Fruit fly (Drosophila melanogaster): ENCODE results near the gene PlexB.

DNA sequence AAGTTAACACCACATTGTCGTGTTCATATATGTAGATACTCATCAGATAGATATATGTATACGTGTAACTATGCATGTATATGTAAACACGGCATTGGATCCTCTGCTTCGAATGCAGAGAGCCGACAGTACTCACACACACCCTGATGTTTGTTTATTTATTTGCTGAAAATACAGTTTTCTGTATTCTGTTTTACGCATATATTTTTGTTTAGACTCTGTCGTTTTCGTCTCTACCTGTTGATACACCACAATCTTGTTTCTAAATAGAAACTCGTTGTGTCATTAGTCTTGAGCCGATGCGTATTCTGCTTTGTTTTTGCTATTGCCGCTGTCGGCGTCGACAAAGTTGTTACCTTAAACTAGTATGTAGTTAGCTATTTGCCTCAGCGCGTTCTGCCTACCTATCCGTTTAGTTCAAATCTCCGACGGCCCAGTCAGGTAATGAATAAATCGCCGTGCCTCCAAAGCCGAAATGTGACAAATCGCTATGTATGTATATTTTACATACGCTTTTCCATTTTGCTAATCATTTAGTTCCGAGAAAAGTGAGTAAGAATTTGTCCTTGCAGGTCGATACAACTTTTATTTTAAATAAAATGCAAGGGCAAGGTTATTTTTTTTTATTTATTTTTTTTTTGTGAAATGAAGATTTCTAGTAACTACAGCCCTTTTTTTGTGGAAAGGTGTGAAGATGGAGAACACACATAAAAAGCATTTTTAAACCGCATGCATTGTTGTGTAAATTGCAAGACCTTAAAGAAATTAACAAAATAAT, 26.7 kb upstream of the PlexB start:
- TF ChIP-seq CG32264 (GFP tag; optimal IDR thresholded peaks at IDR 0.05) (no peak), Myc (optimal IDR thresholded peaks at IDR 0.05) (no peak), psq (GFP tag; optimal IDR thresholded peaks at IDR 0.05) (no peak)
